Worm (Caenorhabditis elegans): Measurements from ENCODE around the gene fum-1.
A peak's percentile ranks its signal among the peaks of the same experiment; 100 is the strongest.

- TF ChIP-seq Y79H2A.3 (GFP tag; conservative IDR thresholded peaks at IDR 0.05) (no peak), T07F8.4 (tag; optimal IDR thresholded peaks at IDR 0.05) (no peak), mel-28 (tag; optimal IDR thresholded peaks at IDR 0.05; ENCODE audit: borderline replicate concordance) (no peak), Y56A3A.18 (GFP tag; IDR thresholded peaks at IDR 0.05) (no peak), madf-10 (tag; optimal IDR thresholded peaks at IDR 0.05) (no peak), ceh-91 (GFP tag; IDR thresholded peaks at IDR 0.05) (peak; percentile 53), madf-3 (GFP tag; IDR thresholded peaks at IDR 0.05) (peak; percentile 72; the same call in 1 of the 2 replicates), snpc-3.4 (tag; optimal IDR thresholded peaks at IDR 0.05) (peak; percentile 51), F49E8.2 (tag; optimal IDR thresholded peaks at IDR 0.05; ENCODE audit: insufficient read depth) (no peak), F23B12.7 (tag; optimal IDR thresholded peaks at IDR 0.05; ENCODE audit: insufficient read depth) (no peak), K12H6.12 (tag; optimal IDR thresholded peaks at IDR 0.05) (no peak)
Observed at ce11 chrIII:7499421-7499902, 34.1 kb downstream of the fum-1 start, which contains the start of the genes C07H6.9 and sap-140.

Data from whole organism, young adult.